Fruit fly (Drosophila melanogaster) whole organism, embryonic: ENCODE data around the gene Sf3b3.

Experiments
- Adf1 ChIP-seq: fragments of 200-800 bp; sonication (Bioruptor generic); IDR thresholded peaks from 2 replicates; pipeline ENCODE4 v1.3.6; 2022; ENCODE audit warnings: missing biosample characterization, missing genetic modification characterization
- Awh ChIP-seq: fragments of 200-800 bp; sonication (Bioruptor generic); IDR thresholded peaks from 2 replicates; pipeline ENCODE4, ENCODE4 v1.3.6; 2022; ENCODE audit warnings: missing biosample characterization, missing genetic modification characterization
- B-H2 ChIP-seq: fragments of 200-800 bp; sonication (Bioruptor generic); optimal IDR thresholded peaks from 2 replicates; lab custom pipeline; 2018; ENCODE audit warnings: missing biosample characterization, mild to moderate bottlenecking, missing genetic modification characterization
- CG11247 ChIP-seq: fragments of 200-800 bp; sonication (Bioruptor generic); IDR thresholded peaks from 2 replicates; pipeline ENCODE4 v1.3.6; 2022; ENCODE audit warnings: missing biosample characterization, missing genetic modification characterization
- CG12942 ChIP-seq: fragments of 200-800 bp; sonication (Bioruptor generic); optimal IDR thresholded peaks from 3 replicates; lab custom pipeline; 2016; ENCODE audit warnings: missing biosample characterization, missing genetic modification characterization
- CG13123 ChIP-seq: fragments of 200-800 bp; sonication (Bioruptor generic); optimal IDR thresholded peaks from 2 replicates; lab custom pipeline; 2016; ENCODE audit warnings: missing biosample characterization, missing genetic modification characterization
- CG1647 ChIP-seq: fragments of 200-800 bp; sonication (Bioruptor generic); optimal IDR thresholded peaks from 3 replicates; lab custom pipeline; 2016; ENCODE audit warnings: missing biosample characterization, missing genetic modification characterization
- CG17186 ChIP-seq: fragments of 200-800 bp; sonication (Bioruptor generic); optimal IDR thresholded peaks from 3 replicates; lab custom pipeline; 2017; ENCODE audit warnings: missing biosample characterization, missing genetic modification reagents, missing genetic modification characterization
- CG17328 ChIP-seq: fragments of 200-800 bp; sonication (Bioruptor generic); IDR thresholded peaks from 2 replicates; pipeline ENCODE4 v1.3.6; 2022; ENCODE audit warnings: missing biosample characterization, missing genetic modification characterization
- CG2889 ChIP-seq: fragments of 200-800 bp; sonication (Bioruptor generic); IDR thresholded peaks from 3 replicates; pipeline ENCODE4 v1.3.6; 2022; ENCODE audit warnings: missing biosample characterization, missing genetic modification characterization
- CG3065 ChIP-seq: fragments of 200-800 bp; sonication (Bioruptor generic); optimal IDR thresholded peaks from 2 replicates; lab custom pipeline; 2016; ENCODE audit warnings: missing biosample characterization, missing genetic modification characterization
- CG32767 ChIP-seq: fragments of 200-800 bp; sonication (Bioruptor generic); IDR thresholded peaks from 2 replicates; pipeline ENCODE4 v1.3.6; 2022; ENCODE audit warnings: missing biosample characterization, missing genetic modification characterization
- CG33213 ChIP-seq: fragments of 200-800 bp; sonication (Bioruptor generic); optimal IDR thresholded peaks from 3 replicates; lab custom pipeline; 2016; ENCODE audit warnings: missing biosample characterization, missing genetic modification characterization
- CG33557 ChIP-seq: fragments of 200-800 bp; sonication (Bioruptor generic); optimal IDR thresholded peaks from 2 replicates; lab custom pipeline; 2019; ENCODE audit warnings: missing biosample characterization, mild to moderate bottlenecking, missing genetic modification characterization, moderate library complexity
- CG3407 ChIP-seq: fragments of 200-800 bp; sonication (Bioruptor generic); optimal IDR thresholded peaks from 2 replicates; lab custom pipeline; 2018; ENCODE audit warnings: missing biosample characterization, mild to moderate bottlenecking, missing genetic modification characterization
- CG3838 ChIP-seq: fragments of 200-800 bp; sonication (Bioruptor generic); optimal IDR thresholded peaks from 3 replicates; lab custom pipeline; 2016; ENCODE audit warnings: missing biosample characterization, missing genetic modification characterization
- CG4282 ChIP-seq: fragments of 200-800 bp; sonication (Bioruptor generic); optimal IDR thresholded peaks from 2 replicates; lab custom pipeline; 2016; ENCODE audit warnings: missing biosample characterization, missing genetic modification characterization
- CG4360 ChIP-seq: fragments of 200-800 bp; sonication (Bioruptor generic); IDR thresholded peaks from 2 replicates; pipeline ENCODE4 v1.3.6; 2022; ENCODE audit warnings: missing biosample characterization, missing genetic modification characterization
- CG4730 ChIP-seq: fragments of 200-800 bp; sonication (Bioruptor generic); IDR thresholded peaks from 2 replicates; pipeline ENCODE4 v1.3.6; 2022; ENCODE audit warnings: missing biosample characterization, missing genetic modification characterization
- CG6254 ChIP-seq: fragments of 200-800 bp; sonication (Bioruptor generic); optimal IDR thresholded peaks from 3 replicates; lab custom pipeline; 2017; ENCODE audit warnings: mild to moderate bottlenecking, missing biosample characterization, missing genetic modification reagents, missing genetic modification characterization
- CG6689 ChIP-seq: fragments of 200-800 bp; sonication (Bioruptor generic); IDR thresholded peaks from 2 replicates; pipeline ENCODE4 v1.3.6; 2022; ENCODE audit warnings: missing biosample characterization, missing genetic modification characterization
- CG8281 ChIP-seq: fragments of 200-800 bp; sonication (Bioruptor generic); optimal IDR thresholded peaks from 2 replicates; lab custom pipeline; 2018; ENCODE audit warnings: missing biosample characterization, mild to moderate bottlenecking, missing genetic modification characterization, moderate library complexity
- CG9932 ChIP-seq: fragments of 200-800 bp; sonication (Bioruptor generic); IDR thresholded peaks from 2 replicates; pipeline ENCODE4 v1.3.6; 2022; ENCODE audit warnings: missing biosample characterization, missing genetic modification characterization
- Camta ChIP-seq: fragments of 200-800 bp; sonication (Bioruptor generic); optimal IDR thresholded peaks from 2 replicates; lab custom pipeline; 2016; ENCODE audit warnings: missing biosample characterization, missing genetic modification characterization
- CrebB ChIP-seq: fragments of 200-800 bp; sonication (Bioruptor generic); optimal IDR thresholded peaks from 3 replicates; lab custom pipeline; 2018; ENCODE audit warnings: missing biosample characterization, mild to moderate bottlenecking, missing genetic modification characterization
- Dip3 ChIP-seq: fragments of 200-800 bp; sonication (Bioruptor generic); optimal IDR thresholded peaks from 3 replicates; lab custom pipeline; 2016; ENCODE audit warnings: missing biosample characterization, missing genetic modification characterization
- GATAe ChIP-seq: fragments of 200-800 bp; sonication (Bioruptor generic); conservative IDR thresholded peaks from 2 replicates; pipeline ENCODE4 v1.3.6; 2022; ENCODE audit warnings: missing biosample characterization, missing genetic modification characterization
- Gug ChIP-seq: fragments of 200-800 bp; sonication (Bioruptor generic); IDR thresholded peaks from 4 replicates; pipeline ENCODE4 v1.3.6; 2022; ENCODE audit warnings: missing biosample characterization, missing genetic modification characterization
- HLHmδ ChIP-seq: fragments of 200-800 bp; sonication (Bioruptor generic); optimal IDR thresholded peaks from 2 replicates; lab custom pipeline; 2018; ENCODE audit warnings: missing biosample characterization, mild to moderate bottlenecking, missing genetic modification characterization, moderate library complexity
- Hr3 ChIP-seq: fragments of 200-800 bp; sonication (Bioruptor generic); optimal IDR thresholded peaks from 3 replicates; lab custom pipeline; 2016; ENCODE audit warnings: missing biosample characterization, missing genetic modification characterization
- Med ChIP-seq: fragments of 200-800 bp; sonication (Bioruptor generic); peaks from one replicate; lab custom pipeline; 2016; ENCODE audit warnings: missing biosample characterization, missing genetic modification characterization, mild to moderate bottlenecking, inconsistent platforms, moderate library complexity
- Pdp1 ChIP-seq, 2 experiments: fragments of 200-800 bp; sonication (Bioruptor generic); optimal IDR thresholded peaks; 3 replicates each; lab custom pipeline; 2016; ENCODE audit warnings: missing biosample characterization in 2 of 2, missing genetic modification characterization in 2 of 2, mild to moderate bottlenecking in 1 of 2, moderate library complexity in 1 of 2
- Ravus ChIP-seq: fragments of 200-800 bp; sonication (Bioruptor generic); IDR thresholded peaks from 2 replicates; pipeline ENCODE4 v1.3.6; 2022; ENCODE audit warnings: missing biosample characterization, missing genetic modification characterization
- Taf1 ChIP-seq: fragments of 200-800 bp; sonication (Bioruptor generic); IDR thresholded peaks from 2 replicates; pipeline ENCODE4 v1.3.6; 2022; ENCODE audit warnings: missing biosample characterization, missing genetic modification characterization
- ab ChIP-seq: fragments of 200-800 bp; sonication (Bioruptor generic); optimal IDR thresholded peaks from 2 replicates; lab custom pipeline; 2016; ENCODE audit warnings: missing biosample characterization, missing genetic modification characterization
- btn ChIP-seq: fragments of 200-800 bp; sonication (Bioruptor generic); optimal IDR thresholded peaks from 2 replicates; lab custom pipeline; 2016; ENCODE audit warnings: missing biosample characterization, missing genetic modification characterization
- chif ChIP-seq, 2 experiments: fragments of 200-800 bp; sonication (Bioruptor generic); optimal IDR thresholded peaks; 3 replicates each; lab custom pipeline; 2016; ENCODE audit warnings: missing biosample characterization in 2 of 2, missing genetic modification characterization in 2 of 2
- ci ChIP-seq: fragments of 200-800 bp; sonication (Bioruptor generic); IDR thresholded peaks from 3 replicates; pipeline ENCODE4 v1.3.6; 2022; ENCODE audit warnings: missing biosample characterization, missing genetic modification characterization
- dati ChIP-seq: fragments of 200-800 bp; sonication (Bioruptor generic); IDR thresholded peaks from 2 replicates; pipeline ENCODE4 v1.3.6; 2022; ENCODE audit warnings: missing biosample characterization, missing genetic modification characterization
- fru ChIP-seq: fragments of >200 bp; optimal IDR thresholded peaks from 2 replicates; lab custom pipeline; 2017
- her ChIP-seq: fragments of 200-800 bp; sonication (Bioruptor generic); optimal IDR thresholded peaks from 2 replicates; lab custom pipeline; 2016; ENCODE audit warnings: missing biosample characterization, missing genetic modification characterization
- hkb ChIP-seq, 2 experiments: fragments of 200-800 bp in 1 of 2; fragments of >200 bp in 1 of 2; sonication (Bioruptor generic) in 1 of 2; IDR thresholded peaks in 1 of 2; optimal IDR thresholded peaks in 1 of 2; 2 replicates each; pipeline versions ENCODE4 v1.3.6 to Lab custom; 2017 to 2022; ENCODE audit warnings: missing biosample characterization in 1 of 2, missing genetic modification characterization in 1 of 2
- lola ChIP-seq, 3 experiments: fragments of >200 bp in 2 of 3; fragments of 200-800 bp in 1 of 3; sonication (Bioruptor generic) in 1 of 3; optimal IDR thresholded peaks; 2 replicates each; lab custom pipeline; 2017 to 2019; ENCODE audit warnings: missing biosample characterization in 3 of 3, missing genetic modification characterization in 3 of 3, mild to moderate bottlenecking in 1 of 3, moderate library complexity in 1 of 3
- org-1 ChIP-seq: fragments of 200-800 bp; sonication (Bioruptor generic); optimal IDR thresholded peaks from 2 replicates; lab custom pipeline; 2017; ENCODE audit warnings: missing biosample characterization, missing genetic modification characterization
- phol ChIP-seq: fragments of 200-800 bp; sonication (Bioruptor generic); optimal IDR thresholded peaks from 3 replicates; lab custom pipeline; 2018; ENCODE audit warnings: missing biosample characterization, mild to moderate bottlenecking, missing genetic modification characterization, moderate library complexity
- run ChIP-seq: fragments of 200-800 bp; sonication (Bioruptor generic); optimal IDR thresholded peaks from 3 replicates; lab custom pipeline; 2018; ENCODE audit warnings: missing biosample characterization, mild to moderate bottlenecking, missing genetic modification characterization
- slbo ChIP-seq: fragments of 200-800 bp; sonication (Bioruptor generic); IDR thresholded peaks from 2 replicates; pipeline ENCODE4 v1.3.6; 2022; ENCODE audit warnings: missing biosample characterization, missing genetic modification characterization
- slou ChIP-seq: fragments of 200-800 bp; sonication (Bioruptor generic); optimal IDR thresholded peaks from 3 replicates; lab custom pipeline; 2016; ENCODE audit warnings: missing biosample characterization, missing genetic modification characterization
- stc ChIP-seq: fragments of 200-800 bp; sonication (Bioruptor generic); IDR thresholded peaks from 2 replicates; pipeline ENCODE4 v1.3.6; 2022; ENCODE audit warnings: missing biosample characterization, missing genetic modification characterization
- tna ChIP-seq: fragments of 200-800 bp; sonication (Bioruptor generic); IDR thresholded peaks from 2 replicates; pipeline ENCODE4 v1.3.6; 2022; ENCODE audit warnings: missing biosample characterization, missing genetic modification characterization; ENCODE audit not compliant: partially characterized antibody
- twi ChIP-seq: fragments of 200-800 bp; optimal IDR thresholded peaks from 2 replicates; lab custom pipeline; 2019; ENCODE audit warnings: missing biosample characterization, mild to moderate bottlenecking, missing genetic modification characterization, moderate library complexity

The Sf3b3 gene

DNA sequence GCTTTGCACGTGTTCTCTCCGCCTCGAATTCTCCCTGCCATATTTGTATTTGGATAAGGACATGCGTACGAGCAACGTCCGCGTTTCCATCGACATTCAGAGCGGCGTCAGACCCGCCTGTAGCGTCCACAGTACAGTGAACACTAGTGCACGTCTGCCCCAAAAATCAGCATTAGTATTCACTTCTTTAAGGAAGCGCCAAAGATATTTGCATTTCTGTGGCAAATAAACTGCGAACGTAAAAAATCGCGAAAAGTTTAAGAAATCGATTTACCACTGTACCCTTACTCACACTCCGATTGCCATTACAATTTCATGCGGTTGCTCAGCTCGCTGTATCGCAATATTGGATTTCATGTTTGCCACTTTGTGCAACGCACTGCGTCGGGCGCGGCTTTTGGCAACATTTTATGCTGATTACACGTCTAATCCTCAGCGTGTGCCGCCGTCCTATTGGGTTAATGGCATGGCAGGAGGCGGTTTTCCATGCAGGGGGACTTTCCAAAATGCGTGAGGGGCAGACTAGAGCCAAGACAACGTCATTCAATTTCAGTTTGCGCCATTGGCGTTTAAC, 30.4 kb downstream of the Sf3b3 start (continued):
- TF ChIP-seq GATAe (GFP tag; lab: Robert Waterston, UW) (no peak), CG3838 (peak; percentile 47), stc (GFP tag; lab: Robert Waterston, UW) (peak; percentile 90), B-H2 (GFP tag; lab: Kevin White, UChicago) (peak; percentile 77), Awh (peak; percentile 90), CG6254 (peak; percentile 19), Dip3 (GFP tag; lab: Kevin White, UChicago) (peak; percentile 82), CG3065 (GFP tag; lab: Kevin White, UChicago) (peak; percentile 60), org-1 (peak; percentile 88), Med (GFP tag; lab: Kevin White, UChicago) (peak; percentile 98), Hr3 (GFP tag; lab: Kevin White, UChicago) (peak; percentile 80), CG8281 (tag; lab: Kevin White, UChicago) (peak; percentile 65), CG33557 (peak; percentile 71), her (GFP tag; lab: Kevin White, UChicago) (peak; percentile 92), Taf1 (GFP tag; lab: Robert Waterston, UW) (peak; percentile 87), tna (GFP tag; lab: Robert Waterston, UW) (no peak), CrebB (tag; lab: Kevin White, UChicago) (peak; percentile 83), CG11247 (GFP tag; lab: Robert Waterston, UW) (peak; percentile 91), btn (GFP tag; lab: Kevin White, UChicago) (peak; percentile 82), CG4282 (GFP tag; lab: Kevin White, UChicago) (peak; percentile 54), CG9932 (peak; percentile 91), Camta (GFP tag; lab: Kevin White, UChicago) (peak; percentile 83), CG13123 (peak; percentile 77), slou (GFP tag; lab: Kevin White, UChicago) (peak; percentile 54), Pdp1 (GFP tag; optimal IDR thresholded peaks at IDR 0.05; lab: Kevin White, UChicago) (peak; percentile 82 to 89), lola (GFP tag; optimal IDR thresholded peaks at IDR 0.05; lab: Kevin White, UChicago) (peak in 1 of 3 experiments; percentile 74), CG12942 (GFP tag; lab: Kevin White, UChicago) (peak; percentile 87), CG6689 (GFP tag; lab: Robert Waterston, UW) (peak; percentile 91), CG17328 (GFP tag; lab: Robert Waterston, UW) (peak; percentile 94), hkb (optimal IDR thresholded peaks at IDR 0.05; lab: Kevin White, UChicago) (no peak), hkb (GFP tag; IDR thresholded peaks at IDR 0.05; lab: Robert Waterston, UW) (peak; percentile 91), CG17186 (GFP tag; lab: Kevin White, UChicago) (peak; percentile 59), Adf1 (GFP tag; lab: Robert Waterston, UW) (peak; percentile 66), dati (GFP tag; lab: Robert Waterston, UW) (peak; percentile 75), chif (GFP tag; optimal IDR thresholded peaks at IDR 0.05; lab: Kevin White, UChicago) (peak; percentile 83 to 94), ci (GFP tag; lab: Robert Waterston, UW) (peak; percentile 97), run (tag; lab: Kevin White, UChicago) (peak; percentile 70), CG1647 (GFP tag; lab: Kevin White, UChicago) (peak; percentile 89), fru (no peak), CG4360 (GFP tag; lab: Robert Waterston, UW) (peak; percentile 71), CG32767 (GFP tag; lab: Robert Waterston, UW) (peak; percentile 80), CG4730 (peak; percentile 74), Ravus (GFP tag; lab: Robert Waterston, UW) (peak; percentile 49), ab (GFP tag; lab: Kevin White, UChicago) (peak; percentile 68), CG3407 (peak; percentile 85), slbo (GFP tag; lab: Robert Waterston, UW) (peak; percentile 95), Gug (GFP tag; lab: Robert Waterston, UW) (peak; percentile 94), twi (tag; lab: Kevin White, UChicago) (peak; percentile 76), CG2889 (GFP tag; lab: Robert Waterston, UW) (peak; percentile 77), CG33213 (GFP tag; lab: Kevin White, UChicago) (peak; percentile 91), HLHmδ (GFP tag; lab: Kevin White, UChicago) (no peak), phol (tag; lab: Kevin White, UChicago) (peak; percentile 79)
